Fruit fly (Drosophila melanogaster) whole organism, embryonic: Measurements from ENCODE around the gene nmo.

Experiments used
- Abd-B ChIP-seq: fragments of 200-800 bp; sonication (Bioruptor generic); optimal IDR thresholded peaks from 2 replicates; lab custom pipeline; 2018; ENCODE audit warnings: missing biosample characterization, mild to moderate bottlenecking, missing genetic modification characterization, moderate library complexity
- Adf1 ChIP-seq: fragments of 200-800 bp; sonication (Bioruptor generic); IDR thresholded peaks from 2 replicates; pipeline ENCODE4 v1.3.6; 2022; ENCODE audit warnings: missing biosample characterization, missing genetic modification characterization
- CG10565 ChIP-seq: fragments of 200-800 bp; sonication (Bioruptor generic); optimal IDR thresholded peaks from 3 replicates; lab custom pipeline; 2016; ENCODE audit warnings: missing biosample characterization, mild to moderate bottlenecking, missing genetic modification characterization
- CG10654 ChIP-seq: fragments of 200-800 bp; sonication (Bioruptor generic); optimal IDR thresholded peaks from 2 replicates; lab custom pipeline; 2016; ENCODE audit warnings: missing biosample characterization, missing genetic modification characterization
- CG11695 ChIP-seq: fragments of 200-800 bp; sonication (Bioruptor generic); IDR thresholded peaks from 3 replicates; pipeline ENCODE4 v1.3.6; 2022; ENCODE audit warnings: missing biosample characterization, missing genetic modification characterization
- CG13287 ChIP-seq: fragments of 200-800 bp; sonication (Bioruptor generic); IDR thresholded peaks from 2 replicates; pipeline ENCODE4 v1.3.6; 2022; ENCODE audit warnings: missing biosample characterization, missing genetic modification characterization; ENCODE audit not compliant: partially characterized antibody
- CG14667 ChIP-seq: fragments of 200-800 bp; sonication (Bioruptor generic); IDR thresholded peaks from 2 replicates; pipeline ENCODE4 v1.3.6; 2022; ENCODE audit warnings: missing biosample characterization, missing genetic modification characterization
- CG1602 ChIP-seq: fragments of 200-800 bp; sonication (Bioruptor generic); optimal IDR thresholded peaks from 3 replicates; lab custom pipeline; 2016; ENCODE audit warnings: missing biosample characterization, missing genetic modification characterization
- CG17186 ChIP-seq: fragments of 200-800 bp; sonication (Bioruptor generic); optimal IDR thresholded peaks from 3 replicates; lab custom pipeline; 2017; ENCODE audit warnings: missing biosample characterization, missing genetic modification reagents, missing genetic modification characterization
- CG17829 ChIP-seq: fragments of 200-800 bp; optimal IDR thresholded peaks from 2 replicates; lab custom pipeline; 2019; ENCODE audit warnings: missing biosample characterization, mild to moderate bottlenecking, missing genetic modification characterization, moderate library complexity
- CG18599 ChIP-seq: fragments of 200-800 bp; sonication (Bioruptor generic); optimal IDR thresholded peaks from 3 replicates; lab custom pipeline; 2017; ENCODE audit warnings: missing biosample characterization, missing genetic modification characterization, mild to moderate bottlenecking, moderate library complexity, missing genetic modification reagents
- CG2875 ChIP-seq: fragments of 200-800 bp; sonication (Bioruptor generic); optimal IDR thresholded peaks from 2 replicates; lab custom pipeline; 2017; ENCODE audit warnings: missing biosample characterization, mild to moderate bottlenecking, missing genetic modification characterization, missing genetic modification reagents
- CG33213 ChIP-seq: fragments of 200-800 bp; sonication (Bioruptor generic); optimal IDR thresholded peaks from 3 replicates; lab custom pipeline; 2016; ENCODE audit warnings: missing biosample characterization, missing genetic modification characterization
- CG34224 ChIP-seq: fragments of 200-800 bp; sonication (Bioruptor generic); IDR thresholded peaks from 3 replicates; pipeline ENCODE4 v1.3.6; 2022; ENCODE audit warnings: missing biosample characterization, missing genetic modification characterization; ENCODE audit not compliant: partially characterized antibody
- CG4730 ChIP-seq: fragments of 200-800 bp; sonication (Bioruptor generic); IDR thresholded peaks from 2 replicates; pipeline ENCODE4 v1.3.6; 2022; ENCODE audit warnings: missing biosample characterization, missing genetic modification characterization
- CG6765 ChIP-seq: fragments of 200-800 bp; sonication (Bioruptor generic); optimal IDR thresholded peaks from 3 replicates; lab custom pipeline; 2017; ENCODE audit warnings: missing biosample characterization, mild to moderate bottlenecking, missing genetic modification characterization
- CG9437 ChIP-seq: fragments of 200-800 bp; sonication (Bioruptor generic); optimal IDR thresholded peaks from 2 replicates; lab custom pipeline; 2018; ENCODE audit warnings: missing biosample characterization, mild to moderate bottlenecking, missing genetic modification characterization
- Dbx ChIP-seq: fragments of 200-800 bp; sonication (Bioruptor generic); IDR thresholded peaks from 3 replicates; pipeline ENCODE4 v1.3.6; 2022; ENCODE audit warnings: missing biosample characterization, missing genetic modification characterization
- Ets65A ChIP-seq: fragments of 200-800 bp; sonication (Bioruptor generic); peaks from one replicate; lab custom pipeline; 2016; ENCODE audit warnings: missing biosample characterization, missing genetic modification characterization
- Fer1 ChIP-seq: fragments of 200-800 bp; sonication (Bioruptor generic); optimal IDR thresholded peaks from 2 replicates; lab custom pipeline; 2017; ENCODE audit warnings: missing biosample characterization, mild to moderate bottlenecking, missing genetic modification characterization
- Fer2 ChIP-seq: fragments of 200-800 bp; sonication (Bioruptor generic); optimal IDR thresholded peaks from 2 replicates; lab custom pipeline; 2018; ENCODE audit warnings: missing biosample characterization, mild to moderate bottlenecking, missing genetic modification characterization, moderate library complexity
- Hey ChIP-seq: fragments of 200-800 bp; sonication (Bioruptor generic); optimal IDR thresholded peaks from 3 replicates; lab custom pipeline; 2018; ENCODE audit warnings: missing biosample characterization, mild to moderate bottlenecking, missing genetic modification characterization
- HmgZ ChIP-seq: fragments of 200-800 bp; sonication (Bioruptor generic); optimal IDR thresholded peaks from 2 replicates; lab custom pipeline; 2018; ENCODE audit warnings: missing biosample characterization, mild to moderate bottlenecking, missing genetic modification characterization
- NC2α ChIP-seq: fragments of 200-800 bp; sonication (Bioruptor generic); optimal IDR thresholded peaks from 2 replicates; lab custom pipeline; 2016; ENCODE audit warnings: missing biosample characterization, missing genetic modification characterization
- Oaz ChIP-seq: fragments of 200-800 bp; sonication (Bioruptor generic); IDR thresholded peaks from 2 replicates; pipeline ENCODE4 v1.3.6; 2022; ENCODE audit warnings: missing biosample characterization, missing genetic modification characterization
- Sry-β ChIP-seq: fragments of 200-800 bp; sonication (Bioruptor generic); optimal IDR thresholded peaks from 2 replicates; lab custom pipeline; 2018; ENCODE audit warnings: missing biosample characterization, mild to moderate bottlenecking, missing genetic modification characterization, moderate library complexity
- Stat92E ChIP-seq, 3 experiments: fragments of >200 bp in 2 of 3; fragments of 200-800 bp in 1 of 3; sonication (Bioruptor generic) in 1 of 3; optimal IDR thresholded peaks; 2 replicates each; lab custom pipeline; 2017 to 2019; ENCODE audit warnings: missing biosample characterization in 3 of 3, missing genetic modification characterization in 3 of 3, mild to moderate bottlenecking in 1 of 3, moderate library complexity in 1 of 3
- YL-1 ChIP-seq: fragments of 200-800 bp; sonication (Bioruptor generic); optimal IDR thresholded peaks from 3 replicates; lab custom pipeline; 2017; ENCODE audit warnings: missing biosample characterization, mild to moderate bottlenecking, missing genetic modification characterization
- abd-A ChIP-seq: fragments of 200-800 bp; sonication (Bioruptor generic); optimal IDR thresholded peaks from 3 replicates; lab custom pipeline; 2019; ENCODE audit warnings: missing biosample characterization, mild to moderate bottlenecking, missing genetic modification characterization, moderate library complexity
- ase ChIP-seq: fragments of 200-800 bp; sonication (Bioruptor generic); IDR thresholded peaks from 3 replicates; pipeline ENCODE4 v1.3.6; 2022; ENCODE audit warnings: missing biosample characterization, missing genetic modification characterization
- ato ChIP-seq: fragments of 200-800 bp; sonication (Bioruptor generic); IDR thresholded peaks from 2 replicates; pipeline ENCODE4 v1.3.6; 2022; ENCODE audit warnings: missing biosample characterization, missing genetic modification characterization; ENCODE audit not compliant: partially characterized antibody
- cad ChIP-seq: fragments of >200 bp; optimal IDR thresholded peaks from 2 replicates; lab custom pipeline; 2017; ENCODE audit warnings: missing biosample characterization, missing genetic modification characterization
- caup ChIP-seq: fragments of 200-800 bp; sonication (Bioruptor generic); optimal IDR thresholded peaks from 3 replicates; lab custom pipeline; 2017; ENCODE audit warnings: missing biosample characterization, mild to moderate bottlenecking, missing genetic modification characterization, moderate library complexity; ENCODE audit not compliant: severe bottlenecking
- cg ChIP-seq: fragments of 200-800 bp; sonication (Bioruptor generic); optimal IDR thresholded peaks from 3 replicates; lab custom pipeline; 2019; ENCODE audit warnings: missing biosample characterization, mild to moderate bottlenecking, missing genetic modification characterization, moderate library complexity
- chif ChIP-seq, 2 experiments: fragments of 200-800 bp; sonication (Bioruptor generic); optimal IDR thresholded peaks; 3 replicates each; lab custom pipeline; 2016; ENCODE audit warnings: missing biosample characterization in 2 of 2, missing genetic modification characterization in 2 of 2
- eve ChIP-seq, 2 experiments: fragments of >200 bp; optimal IDR thresholded peaks; 2 replicates each; lab custom pipeline; 2017; ENCODE audit warnings: missing biosample characterization in 2 of 2, missing genetic modification characterization in 2 of 2
- gcm ChIP-seq: fragments of 200-800 bp; sonication (Bioruptor generic); optimal IDR thresholded peaks from 2 replicates; lab custom pipeline; 2019; ENCODE audit warnings: missing biosample characterization, mild to moderate bottlenecking, missing genetic modification characterization, moderate library complexity
- hbn ChIP-seq: fragments of 200-800 bp; sonication (Bioruptor generic); IDR thresholded peaks from 2 replicates; pipeline ENCODE4 v1.3.6; 2022; ENCODE audit warnings: missing biosample characterization, missing genetic modification characterization; ENCODE audit not compliant: partially characterized antibody
- hkb ChIP-seq, 2 experiments: fragments of 200-800 bp in 1 of 2; fragments of >200 bp in 1 of 2; sonication (Bioruptor generic) in 1 of 2; IDR thresholded peaks in 1 of 2; optimal IDR thresholded peaks in 1 of 2; 2 replicates each; pipeline versions ENCODE4 v1.3.6 to Lab custom; 2017 to 2022; ENCODE audit warnings: missing biosample characterization in 1 of 2, missing genetic modification characterization in 1 of 2
- jigr1 ChIP-seq: fragments of 200-800 bp; sonication (Bioruptor generic); IDR thresholded peaks from 3 replicates; pipeline ENCODE4 v1.3.6; 2022; ENCODE audit warnings: missing biosample characterization, missing genetic modification characterization
- ken ChIP-seq: fragments of 200-800 bp; sonication (Bioruptor generic); IDR thresholded peaks from 3 replicates; pipeline ENCODE4 v1.3.6; 2022; ENCODE audit warnings: missing biosample characterization, missing genetic modification characterization
- pnt ChIP-seq: fragments of 200-800 bp; sonication (Bioruptor generic); optimal IDR thresholded peaks from 3 replicates; lab custom pipeline; 2016; ENCODE audit warnings: missing biosample characterization, missing genetic modification characterization
- sens ChIP-seq: fragments of 200-800 bp; sonication (Bioruptor generic); peaks from one replicate; lab custom pipeline; 2016; ENCODE audit warnings: missing biosample characterization, missing genetic modification characterization
- seq ChIP-seq: fragments of 200-800 bp; sonication (Bioruptor generic); IDR thresholded peaks from 2 replicates; pipeline ENCODE4 v1.3.6; 2022; ENCODE audit warnings: missing biosample characterization, missing genetic modification characterization
- stc ChIP-seq: fragments of 200-800 bp; sonication (Bioruptor generic); IDR thresholded peaks from 2 replicates; pipeline ENCODE4 v1.3.6; 2022; ENCODE audit warnings: missing biosample characterization, missing genetic modification characterization
- sug ChIP-seq: fragments of 200-800 bp; optimal IDR thresholded peaks from 2 replicates; lab custom pipeline; 2019; ENCODE audit warnings: missing biosample characterization, mild to moderate bottlenecking, missing genetic modification characterization, moderate library complexity
- tgo ChIP-seq: fragments of 200-800 bp; sonication (Bioruptor generic); IDR thresholded peaks from 3 replicates; pipeline ENCODE4 v1.3.6; 2022; ENCODE audit warnings: missing biosample characterization, missing genetic modification characterization
- tup ChIP-seq: fragments of 200-800 bp; sonication (Bioruptor generic); optimal IDR thresholded peaks from 2 replicates; lab custom pipeline; 2016; ENCODE audit warnings: missing biosample characterization, mild to moderate bottlenecking, missing genetic modification characterization, moderate library complexity
- tx ChIP-seq: fragments of 200-800 bp; sonication (Bioruptor generic); optimal IDR thresholded peaks from 2 replicates; lab custom pipeline; 2016; ENCODE audit warnings: missing biosample characterization, missing genetic modification characterization

nmo gene

DNA sequence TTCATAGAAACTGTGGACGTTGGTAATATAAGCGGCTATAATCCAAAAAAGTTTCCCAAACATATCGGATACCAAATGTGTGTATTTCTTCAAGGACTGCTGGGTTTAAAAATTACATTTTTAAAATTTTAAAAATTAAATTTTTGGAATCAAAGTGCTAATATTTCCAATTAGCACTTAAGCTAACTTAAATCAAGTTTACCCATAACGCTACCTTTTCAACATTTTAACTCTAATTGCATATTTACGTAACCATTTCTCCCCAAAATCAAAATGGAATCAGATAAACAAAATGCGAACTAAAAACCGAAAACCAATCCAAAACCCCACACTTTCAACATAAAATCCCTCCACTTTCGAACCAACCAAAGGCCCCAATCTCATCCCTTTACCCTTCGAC, 32.6 kb upstream of the nmo start, which contains the start of gene CG43880:
Gene CG43880 (minus strand): TSS at position 101 of the 400 bp plus-strand sequence.
- no peak for TF ChIP-seq Abd-B (GFP tag; lab: Kevin White, UChicago)
- TF ChIP-seq tgo (GFP tag; lab: Robert Waterston, UW) = no peak
- TF ChIP-seq CG13287 (GFP tag; lab: Robert Waterston, UW) = no peak
- no peak for TF ChIP-seq tx (GFP tag; lab: Kevin White, UChicago)
- no peak for TF ChIP-seq CG6765 (GFP tag; lab: Kevin White, UChicago)
- no peak for TF ChIP-seq jigr1 (GFP tag; lab: Robert Waterston, UW)
- no peak for TF ChIP-seq Fer2

DNA sequence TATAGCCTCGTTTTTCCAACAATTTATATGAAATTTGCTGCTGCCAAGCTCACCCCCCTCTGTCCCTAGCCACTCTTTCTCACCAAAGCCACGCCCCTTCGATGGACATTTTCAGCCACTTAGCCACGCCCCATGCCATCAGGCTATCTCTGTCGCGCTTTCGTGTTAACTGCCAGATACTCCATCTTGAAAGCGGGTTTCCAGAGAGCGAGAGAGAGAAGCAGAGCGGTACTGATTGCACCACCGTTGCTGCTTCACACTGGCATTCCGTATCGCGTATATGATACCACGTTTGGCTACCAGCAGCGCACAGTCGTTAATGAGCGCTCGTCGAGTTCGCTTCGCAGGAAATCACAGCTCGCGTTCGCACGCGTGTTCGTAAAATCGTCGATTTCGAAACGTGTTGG, 31.0 kb upstream of the nmo start, which contains the start of gene exex:
Gene exex (plus strand): TSS at position 307 of the 407 bp plus-strand sequence.
- TF ChIP-seq ase (GFP tag; lab: Robert Waterston, UW) (no peak), CG9437 (GFP tag; lab: Kevin White, UChicago) (no peak), cg (peak; percentile 27), pnt (GFP tag; lab: Kevin White, UChicago) (no peak), ato (GFP tag; lab: Robert Waterston, UW) (no peak), CG17186 (GFP tag; lab: Kevin White, UChicago) (no peak), Stat92E (GFP tag; optimal IDR thresholded peaks at IDR 0.05; lab: Kevin White, UChicago) (peak in 1 of 3 experiments; percentile 82), CG34224 (peak; percentile 20; the same call in 1 of the 3 replicates), YL-1 (GFP tag; lab: Kevin White, UChicago) (no peak), abd-A (tag; lab: Kevin White, UChicago) (peak; percentile 60), tup (no peak), Hey (peak; percentile 4), chif (GFP tag; optimal IDR thresholded peaks at IDR 0.05; lab: Kevin White, UChicago) (no peak), Dbx (no peak), CG14667 (GFP tag; lab: Robert Waterston, UW) (no peak), stc (no peak), CG4730 (GFP tag; lab: Robert Waterston, UW) (no peak), sug (tag; lab: Kevin White, UChicago) (peak; percentile 56), eve (GFP tag; optimal IDR thresholded peaks at IDR 0.05; lab: Kevin White, UChicago) (no peak), CG2875 (GFP tag; lab: Kevin White, UChicago) (no peak), ken (GFP tag; lab: Robert Waterston, UW) (no peak), hbn (no peak), CG1602 (GFP tag; lab: Kevin White, UChicago) (no peak), CG33213 (GFP tag; lab: Kevin White, UChicago) (peak; percentile 1), sens (GFP tag; lab: Kevin White, UChicago) (peak; percentile 78), cad (GFP tag; lab: Kevin White, UChicago) (no peak), Fer2 (no peak), Oaz (no peak), HmgZ (peak; percentile 48), Fer1 (no peak), seq (peak; percentile 81), CG17829 (peak; percentile 28), Adf1 (peak; percentile 67), CG18599 (GFP tag; lab: Kevin White, UChicago) (peak; percentile 32), NC2α (GFP tag; lab: Kevin White, UChicago) (no peak), caup (peak; percentile 31), CG10565 (GFP tag; lab: Kevin White, UChicago) (no peak), Ets65A (GFP tag; lab: Kevin White, UChicago) (peak; percentile 64), CG10654 (no peak), Sry-β (no peak), hkb (optimal IDR thresholded peaks at IDR 0.05; lab: Kevin White, UChicago) (no peak), hkb (GFP tag; IDR thresholded peaks at IDR 0.05; lab: Robert Waterston, UW) (peak; percentile 32; the same call in 1 of the 2 replicates), gcm (GFP tag; lab: Kevin White, UChicago) (peak; percentile 67), CG11695 (GFP tag; lab: Robert Waterston, UW) (no peak)
